Worm (Caenorhabditis elegans): Measurements from ENCODE around the gene pat-3.
A peak's percentile ranks its signal among the peaks of the same experiment; 100 is the strongest.

Gene pat-3

DNA sequence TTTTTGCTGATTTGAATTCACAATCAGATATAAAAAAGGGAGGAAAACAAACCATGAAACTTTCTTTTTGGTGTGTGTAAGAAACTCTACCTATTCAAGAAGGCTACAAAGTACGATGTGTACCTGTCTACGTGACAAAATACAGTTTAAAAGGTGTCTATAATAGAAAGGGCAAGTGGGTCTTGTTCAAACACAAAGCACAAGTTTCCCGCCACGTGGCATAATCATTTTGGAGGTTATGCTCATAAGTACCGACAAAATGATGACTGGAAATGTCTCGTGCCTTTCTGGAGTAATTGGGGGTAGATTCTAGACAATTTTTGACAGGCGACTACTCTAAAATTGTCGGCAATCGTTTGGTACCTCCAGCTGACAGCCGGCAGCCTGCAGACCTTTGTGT, 39.1 kb downstream of the pat-3 start (continued):
- TF ChIP-seq nhr-25 (tag; optimal IDR thresholded peaks at IDR 0.05; ENCODE audit: borderline replicate concordance, insufficient read depth) (no peak), ctbp-1 (GFP tag; IDR thresholded peaks at IDR 0.05) (no peak), ces-1 (GFP tag; optimal IDR thresholded peaks at IDR 0.05) (no peak), pha-4 (GFP tag; IDR thresholded peaks at IDR 0.05) (no peak), pha-4 (tag; optimal IDR thresholded peaks at IDR 0.05) (no peak), ceh-82 (tag; optimal IDR thresholded peaks at IDR 0.05) (no peak), zip-11 (GFP tag; IDR thresholded peaks at IDR 0.05) (no peak), Y105C5A.15 (GFP tag; IDR thresholded peaks at IDR 0.05) (no peak), Y48G9A.11 (GFP tag; IDR thresholded peaks at IDR 0.05) (no peak), T20F7.1 (GFP tag; optimal IDR thresholded peaks at IDR 0.05) (no peak), mxl-2 (GFP tag; conservative IDR thresholded peaks at IDR 0.05) (no peak), tra-1 (GFP tag; IDR thresholded peaks at IDR 0.05) (no peak)

DNA sequence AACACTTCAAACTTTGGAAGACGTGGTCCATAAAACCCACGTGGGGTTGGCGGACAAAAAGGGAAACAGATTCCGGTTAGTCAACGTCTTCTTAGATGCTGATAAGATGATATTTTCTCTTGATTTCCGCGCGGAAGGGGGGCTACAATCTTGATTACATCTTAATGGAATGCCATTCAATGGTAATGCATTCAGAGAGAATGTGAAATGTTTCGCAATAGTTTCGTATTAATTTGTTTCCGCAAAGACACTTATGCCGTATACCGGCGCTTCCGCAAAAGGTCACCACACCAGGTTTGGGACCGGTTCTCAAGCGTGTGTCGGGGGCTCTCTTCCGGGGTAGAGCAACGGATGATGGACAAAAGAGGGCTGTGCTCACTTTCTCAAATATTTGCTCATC, 39.5 kb downstream of the pat-3 start:
- TF ChIP-seq Y75B8A.6 (GFP tag; IDR thresholded peaks at IDR 0.05) (no peak), mdl-1 (tag; optimal IDR thresholded peaks at IDR 0.05) (peak in 1 of 2 experiments; percentile 11), unc-62 (GFP tag; optimal IDR thresholded peaks at IDR 0.05 in 1 of 2) (peak in 1 of 2 experiments; percentile 41), unc-62 (tag; optimal IDR thresholded peaks at IDR 0.05) (no peak), zip-2 (tag; optimal IDR thresholded peaks at IDR 0.05) (peak; percentile 31), mxl-3 (GFP tag; optimal IDR thresholded peaks at IDR 0.05) (peak; percentile 38), ZK546.5 (tag; optimal IDR thresholded peaks at IDR 0.05) (no peak)

DNA sequence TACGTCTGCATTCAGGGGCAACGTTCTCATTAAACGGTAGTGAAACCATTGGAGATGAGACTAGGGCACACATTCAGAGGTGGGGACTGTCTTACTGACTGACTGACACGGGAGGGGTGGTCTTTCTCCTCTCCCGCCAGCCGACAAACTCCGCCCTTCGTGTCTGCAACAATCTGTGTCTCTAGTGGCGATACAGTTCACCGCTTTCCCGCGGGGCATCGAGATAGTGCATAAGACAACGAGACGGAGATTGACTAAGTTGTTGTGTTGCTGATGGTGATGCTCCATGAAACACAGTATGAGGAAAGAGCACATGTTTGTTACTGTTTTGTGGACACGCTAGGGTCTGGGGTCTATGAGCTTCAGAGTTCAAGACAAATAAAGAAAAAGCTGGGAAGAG, 40.5 kb downstream of the pat-3 start:
- peak; percentile 72 for TF ChIP-seq hlh-11 (tag; optimal IDR thresholded peaks at IDR 0.05)
- peak; percentile 34 for TF ChIP-seq dve-1 (tag; optimal IDR thresholded peaks at IDR 0.05; ENCODE audit: insufficient read depth)
- TF ChIP-seq attf-4 (tag; optimal IDR thresholded peaks at IDR 0.05): no peak
- no peak for TF ChIP-seq daf-16 (GFP tag; optimal IDR thresholded peaks at IDR 0.05)
- peak; percentile 71 for TF ChIP-seq daf-16 (tag; optimal IDR thresholded peaks at IDR 0.05)
- peak in 1 of 2 experiments; percentile 66 for TF ChIP-seq mdl-1 (tag; optimal IDR thresholded peaks at IDR 0.05)
- peak; percentile 64 for TF ChIP-seq nhr-28 (tag; optimal IDR thresholded peaks at IDR 0.05)
- TF ChIP-seq T26A8.4 (GFP tag; IDR thresholded peaks at IDR 0.05): no peak
- no peak for TF ChIP-seq F10B5.3 (tag; optimal IDR thresholded peaks at IDR 0.05)
- no peak for TF ChIP-seq R02D3.7 (tag; optimal IDR thresholded peaks at IDR 0.05)
- TF ChIP-seq ZK337.2 (GFP tag; IDR thresholded peaks at IDR 0.05): no peak
- TF ChIP-seq rbr-2 (tag; optimal IDR thresholded peaks at IDR 0.05): no peak
- no peak for TF ChIP-seq Y105C5A.15 (GFP tag; IDR thresholded peaks at IDR 0.05)
- TF ChIP-seq zip-11 (GFP tag; IDR thresholded peaks at IDR 0.05): no peak
- TF ChIP-seq hlh-30 (tag; optimal IDR thresholded peaks at IDR 0.05; ENCODE audit: insufficient read depth): peak; percentile 65
- no peak for TF ChIP-seq nhr-102 (tag; optimal IDR thresholded peaks at IDR 0.05)
- TF ChIP-seq dpl-1 (GFP tag; optimal IDR thresholded peaks at IDR 0.05): no peak
- no peak for TF ChIP-seq ceh-62 (tag; optimal IDR thresholded peaks at IDR 0.05)
- TF ChIP-seq ama-1 (optimal IDR thresholded peaks at IDR 0.05): no peak
- TF ChIP-seq lsy-2 (tag; optimal IDR thresholded peaks at IDR 0.05): peak; percentile 6 to 44
- TF ChIP-seq ceh-32 (tag; optimal IDR thresholded peaks at IDR 0.05; ENCODE audit: poor library complexity): no peak
- TF ChIP-seq egl-43 (GFP tag; IDR thresholded peaks at IDR 0.05): 0 out of 2 replicates have a peak, but pooled peaks have one; percentile 40
- TF ChIP-seq nhr-76 (tag; optimal IDR thresholded peaks at IDR 0.05): no peak
- TF ChIP-seq tra-1 (GFP tag; IDR thresholded peaks at IDR 0.05): no peak
- no peak for TF ChIP-seq ZK546.5 (tag; optimal IDR thresholded peaks at IDR 0.05)
- TF ChIP-seq nhr-77 (tag; optimal IDR thresholded peaks at IDR 0.05): peak; percentile 41
- no peak for TF ChIP-seq nhr-25 (tag; optimal IDR thresholded peaks at IDR 0.05; ENCODE audit: borderline replicate concordance, insufficient read depth)
- TF ChIP-seq lim-7 (GFP tag; IDR thresholded peaks at IDR 0.05): no peak
- no peak for TF ChIP-seq unc-130 (GFP tag; optimal IDR thresholded peaks at IDR 0.05)
- no peak for TF ChIP-seq arid-1 (GFP tag; conservative IDR thresholded peaks at IDR 0.05)
- no peak for TF ChIP-seq skn-1 (tag; optimal IDR thresholded peaks at IDR 0.05)
- TF ChIP-seq hif-1 (tag; optimal IDR thresholded peaks at IDR 0.05): peak in 1 of 2 experiments; percentile 61
- TF ChIP-seq lin-38 (GFP tag; IDR thresholded peaks at IDR 0.05): no peak
- no peak for TF ChIP-seq Y75B8A.6 (GFP tag; IDR thresholded peaks at IDR 0.05)
- no peak for TF ChIP-seq nhr-42 (GFP tag; IDR thresholded peaks at IDR 0.05)
- no peak for TF ChIP-seq Y48G9A.11 (GFP tag; IDR thresholded peaks at IDR 0.05)
- no peak for TF ChIP-seq lin-15B (tag; optimal IDR thresholded peaks at IDR 0.05)
- TF ChIP-seq mxl-3 (GFP tag; optimal IDR thresholded peaks at IDR 0.05): peak; percentile 86
